Worm (Caenorhabditis elegans) whole organism, late embryonic: ENCODE results near the gene col-103.
A peak's percentile ranks its signal among the peaks of the same experiment; 100 is the strongest.

ENCODE experiments used
- C38D4.7 ChIP-seq: fragments of 200-800 bp; sonication (Bioruptor generic); optimal IDR thresholded peaks from 2 replicates; lab custom pipeline; 2018; ENCODE audit warnings: mild to moderate bottlenecking, missing genetic modification characterization, moderate library complexity, missing compliant biosample characterization
- F13H6.1 ChIP-seq: sonication (generic microtip); optimal IDR thresholded peaks from 2 replicates; lab custom pipeline; 2016; ENCODE audit warnings: missing genetic modification characterization, missing compliant biosample characterization
- T23F11.4 ChIP-seq: fragments of 200-800 bp; sonication (Bioruptor generic); optimal IDR thresholded peaks from 2 replicates; lab custom pipeline; 2018; ENCODE audit warnings: mild to moderate bottlenecking, missing genetic modification characterization, missing compliant biosample characterization
- ahr-1 ChIP-seq: sonication (generic microtip); optimal IDR thresholded peaks from 2 replicates; lab custom pipeline; 2016; ENCODE audit warnings: missing genetic modification characterization, missing compliant biosample characterization
- ceh-14 ChIP-seq: sonication (generic microtip); optimal IDR thresholded peaks from 2 replicates; lab custom pipeline; 2016; ENCODE audit warnings: missing genotype, missing genetic modification characterization, missing compliant biosample characterization
- ceh-18 ChIP-seq: sonication (generic microtip); optimal IDR thresholded peaks from 2 replicates; lab custom pipeline; 2016; ENCODE audit warnings: missing genetic modification characterization, missing compliant biosample characterization
- ceh-22 ChIP-seq: sonication (generic microtip); optimal IDR thresholded peaks from 2 replicates; lab custom pipeline; 2017; ENCODE audit warnings: missing biosample characterization, missing genetic modification characterization
- ceh-31 ChIP-seq: sonication (generic microtip); optimal IDR thresholded peaks from 2 replicates; lab custom pipeline; 2016; ENCODE audit warnings: missing genetic modification characterization, missing compliant biosample characterization
- ceh-34 ChIP-seq: sonication (generic microtip); optimal IDR thresholded peaks from 2 replicates; lab custom pipeline; 2016; ENCODE audit warnings: mild to moderate bottlenecking, missing genetic modification characterization, missing compliant biosample characterization
- ceh-45 ChIP-seq: fragments of 200-800 bp; sonication (Bioruptor generic); IDR thresholded peaks from 2 replicates; pipeline ENCODE4 v1.3.6; 2022; ENCODE audit warnings: missing genetic modification reagents, missing genetic modification characterization, missing compliant biosample characterization
- ceh-48 ChIP-seq: sonication (generic microtip); optimal IDR thresholded peaks from 2 replicates; lab custom pipeline; 2016; ENCODE audit warnings: missing genetic modification characterization, inconsistent platforms, missing compliant biosample characterization
- ceh-9 ChIP-seq: sonication (generic microtip); optimal IDR thresholded peaks from 2 replicates; lab custom pipeline; 2016; ENCODE audit warnings: mild to moderate bottlenecking, missing genetic modification characterization, inconsistent platforms, missing compliant biosample characterization
- dve-1 ChIP-seq: sonication (generic microtip); optimal IDR thresholded peaks from 2 replicates; lab custom pipeline; 2017; ENCODE audit warnings: antibody characterized with exemption, mild to moderate bottlenecking, missing genetic modification characterization, missing compliant biosample characterization
- eyg-1 ChIP-seq: sonication (generic microtip); optimal IDR thresholded peaks from 2 replicates; lab custom pipeline; 2016; ENCODE audit warnings: missing genotype, missing genetic modification characterization, missing compliant biosample characterization
- fax-1 ChIP-seq: sonication (generic microtip); optimal IDR thresholded peaks from 2 replicates; lab custom pipeline; 2016; ENCODE audit warnings: missing genotype, missing genetic modification characterization, missing compliant biosample characterization
- fkh-6 ChIP-seq: sonication (generic microtip); optimal IDR thresholded peaks from 2 replicates; lab custom pipeline; 2016; ENCODE audit warnings: missing genetic modification characterization, missing compliant biosample characterization
- hlh-13 ChIP-seq: fragments of 200-800 bp; sonication (Bioruptor generic); optimal IDR thresholded peaks from 2 replicates; lab custom pipeline; 2018; ENCODE audit warnings: mild to moderate bottlenecking, missing genetic modification characterization, missing compliant biosample characterization
- hlh-15 ChIP-seq: sonication (generic microtip); optimal IDR thresholded peaks from 2 replicates; lab custom pipeline; 2016; ENCODE audit warnings: missing genetic modification characterization, missing compliant biosample characterization
- hlh-30 ChIP-seq: sonication (generic microtip); optimal IDR thresholded peaks from 2 replicates; lab custom pipeline; 2017; ENCODE audit warnings: antibody characterized with exemption, missing genetic modification characterization, missing compliant biosample characterization; ENCODE audit not compliant: insufficient read depth
- hlh-6 ChIP-seq: sonication (generic microtip); optimal IDR thresholded peaks from 2 replicates; lab custom pipeline; 2016; ENCODE audit warnings: missing genotype, missing genetic modification characterization, missing compliant biosample characterization
- lin-11 ChIP-seq: fragments of 200-800 bp; sonication (Bioruptor generic); optimal IDR thresholded peaks from 2 replicates; lab custom pipeline; 2018; ENCODE audit warnings: mild to moderate bottlenecking, missing genetic modification characterization, missing compliant biosample characterization
- madf-2 ChIP-seq: sonication (generic microtip); optimal IDR thresholded peaks from 2 replicates; lab custom pipeline; 2017; ENCODE audit warnings: missing genetic modification characterization, missing compliant biosample characterization
- nfya-1 ChIP-seq: sonication (generic microtip); optimal IDR thresholded peaks from 2 replicates; lab custom pipeline; 2017; ENCODE audit warnings: missing genetic modification characterization, mild to moderate bottlenecking, missing compliant biosample characterization, antibody characterized with exemption, moderate library complexity
- nhr-11 ChIP-seq: fragments of 150-350 bp; optimal IDR thresholded peaks from 2 replicates; lab custom pipeline; 2014; ENCODE audit warnings: missing biosample characterization, missing genetic modification characterization
- pax-1 ChIP-seq: fragments of 150-350 bp; optimal IDR thresholded peaks from 2 replicates; lab custom pipeline; 2014; ENCODE audit warnings: missing biosample characterization, missing genetic modification characterization
- pha-4 ChIP-seq: fragments of 150-350 bp; optimal IDR thresholded peaks from 2 replicates; lab custom pipeline; 2018; ENCODE audit warnings: missing biosample characterization, missing genetic modification reagents, missing genetic modification characterization
- pros-1 ChIP-seq: fragments of 150-350 bp; optimal IDR thresholded peaks from 2 replicates; lab custom pipeline; 2014; ENCODE audit warnings: missing biosample characterization, missing genetic modification reagents, missing genetic modification characterization
- sox-2 ChIP-seq: fragments of 200-800 bp; sonication (Bioruptor generic); IDR thresholded peaks from 2 replicates; pipeline ENCODE4 v1.3.6; 2022; ENCODE audit warnings: missing genetic modification reagents, missing genetic modification characterization, missing compliant biosample characterization
- syd-9 ChIP-seq: sonication (generic microtip); optimal IDR thresholded peaks from 2 replicates; lab custom pipeline; 2016; ENCODE audit warnings: mild to moderate bottlenecking, missing genetic modification characterization, moderate library complexity, missing compliant biosample characterization
- tbx-2 ChIP-seq: sonication (generic microtip); optimal IDR thresholded peaks from 2 replicates; lab custom pipeline; 2016; ENCODE audit warnings: missing genetic modification characterization, missing compliant biosample characterization
- unc-3 ChIP-seq, 2 experiments: fragments of 200-800 bp in 1 of 2; sonication (Bioruptor generic) in 1 of 2; sonication (generic microtip) in 1 of 2; conservative IDR thresholded peaks in 1 of 2; optimal IDR thresholded peaks in 1 of 2; 2 replicates each; pipeline versions ENCODE4 v1.3.6 to Lab custom; 2016 to 2022; ENCODE audit warnings: missing compliant biosample characterization in 2 of 2, missing genetic modification characterization in 2 of 2, missing genetic modification reagents in 1 of 2
- unc-42 ChIP-seq: sonication (generic microtip); optimal IDR thresholded peaks from 2 replicates; lab custom pipeline; 2016; ENCODE audit warnings: missing genotype, missing genetic modification characterization, missing compliant biosample characterization
- unc-55 ChIP-seq: sonication (generic microtip); optimal IDR thresholded peaks from 2 replicates; lab custom pipeline; 2017; ENCODE audit warnings: missing biosample characterization, missing genetic modification reagents, missing genetic modification characterization

Gene col-103

DNA sequence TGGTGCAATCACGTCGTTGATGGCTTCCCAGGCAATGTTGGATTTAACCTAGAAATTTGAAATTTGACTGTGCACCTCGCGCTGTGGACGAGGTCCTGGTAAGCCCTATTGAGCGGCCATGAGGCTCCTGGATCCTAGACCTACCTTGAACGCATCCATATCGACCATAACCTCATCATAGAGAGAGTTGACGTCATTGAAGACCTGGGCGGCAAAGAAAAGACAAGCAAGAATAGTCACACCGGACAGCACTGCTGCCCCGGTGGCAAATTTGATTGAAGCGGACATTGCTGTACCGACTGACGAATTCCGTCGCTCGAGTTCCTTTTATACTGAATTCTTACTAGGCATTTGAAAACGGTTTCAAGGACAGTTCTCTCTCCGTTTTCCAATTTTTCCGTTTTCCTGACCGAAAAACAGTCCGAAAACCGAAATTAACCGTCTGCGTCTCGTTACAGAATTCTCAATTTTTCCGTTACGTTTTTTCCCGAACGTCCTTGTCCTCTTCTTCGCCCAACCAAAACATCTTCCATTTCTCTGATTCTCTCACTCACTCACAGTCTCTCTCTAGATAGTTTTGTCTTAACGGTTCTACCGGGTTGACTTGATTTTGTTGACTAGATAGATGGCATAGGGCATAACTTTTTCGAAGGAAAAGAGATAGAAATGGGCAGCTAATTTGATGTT lies at the start of gene col-103:
Gene col-103 (minus strand): TSS at position 302 of the 687 bp plus-strand sequence.
- no peak for TF ChIP-seq F13H6.1 (tag; lab: Kevin White, UChicago)
- TF ChIP-seq unc-3 (GFP tag; conservative IDR thresholded peaks at IDR 0.05; lab: Robert Waterston, UW) = no peak
- no peak for TF ChIP-seq unc-3 (tag; optimal IDR thresholded peaks at IDR 0.05; lab: Kevin White, UChicago)

DNA sequence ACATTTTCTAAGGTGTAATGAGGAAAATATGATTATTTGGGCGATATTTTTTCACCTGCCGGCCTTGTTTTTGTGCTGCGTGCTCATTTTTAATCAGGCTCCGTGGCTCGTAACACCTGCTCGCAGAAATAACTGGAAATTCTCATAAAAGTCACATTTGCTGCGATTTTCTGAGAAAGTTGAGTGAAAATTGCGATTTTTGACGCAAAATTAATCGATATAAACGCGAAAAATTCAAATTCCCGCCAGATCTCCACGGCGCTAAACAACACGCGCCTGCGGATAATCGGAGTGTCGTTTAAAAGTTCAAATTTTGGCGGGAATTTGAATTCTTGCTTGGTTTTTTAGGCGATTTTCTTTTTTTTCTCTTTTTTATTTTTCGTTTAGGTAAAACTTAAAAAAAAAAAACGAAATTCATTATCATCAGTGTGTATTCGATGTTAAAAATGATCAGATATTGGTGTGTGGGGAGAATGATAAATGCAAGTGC lies 43.6 kb upstream of the col-103 start, which contains the start of gene Y55F3BL.6:
Gene Y55F3BL.6 (minus strand): TSS at position 51 of the 490 bp plus-strand sequence.
- no peak for TF ChIP-seq ceh-45

DNA sequence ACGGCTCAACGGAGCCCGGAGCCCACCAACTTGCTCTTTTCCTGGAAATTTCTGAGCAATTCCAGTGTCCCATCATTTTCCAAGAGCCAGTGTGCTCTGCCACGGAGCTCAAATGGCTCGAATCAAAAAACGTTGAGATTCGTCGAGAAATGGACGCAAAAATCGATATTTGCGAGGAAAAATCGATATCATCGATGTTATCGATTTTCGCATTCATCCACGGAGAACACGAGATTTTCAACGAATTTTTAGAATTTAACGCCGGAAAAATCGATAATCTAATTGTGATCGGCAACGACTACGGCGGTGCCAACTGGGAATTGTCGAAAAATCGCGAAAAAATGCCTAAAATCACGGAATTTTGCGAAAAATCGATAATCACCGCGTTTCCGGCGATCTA lies 42.2 kb upstream of the col-103 start:
- TF ChIP-seq ceh-22 (tag; lab: Kevin White, UChicago) (no peak), ceh-48 (peak; percentile 27)

ce11 chrIV:804802-805201 lies 41.3 kb upstream of the col-103 start, which contains the start of gene Y55F3BL.4:
TSS of gene Y55F3BL.4 (plus strand) at chrIV:805102.
- TF ChIP-seq eyg-1 (tag; lab: Kevin White, UChicago) (no peak), ceh-14 (tag; lab: Kevin White, UChicago) (no peak), pros-1 (tag; lab: Kevin White, UChicago) (no peak), T23F11.4 (no peak), hlh-15 (tag; lab: Kevin White, UChicago) (no peak), ceh-34 (tag; lab: Kevin White, UChicago) (no peak), hlh-13 (GFP tag; lab: Kevin White, UChicago) (no peak), hlh-30 (no peak), nfya-1 (tag; lab: Kevin White, UChicago) (no peak), dve-1 (no peak), unc-55 (GFP tag; lab: Kevin White, UChicago) (no peak), syd-9 (tag; lab: Kevin White, UChicago) (no peak), ceh-18 (tag; lab: Kevin White, UChicago) (no peak), madf-2 (tag; lab: Kevin White, UChicago) (no peak), pax-1 (tag; lab: Kevin White, UChicago) (no peak)

- TF ChIP-seq eyg-1 (tag; lab: Kevin White, UChicago) = no peak
- no peak for TF ChIP-seq fax-1 (tag; lab: Kevin White, UChicago)
- TF ChIP-seq dve-1 = no peak
- TF ChIP-seq nhr-11 (tag; lab: Kevin White, UChicago) = no peak
- TF ChIP-seq nfya-1 (tag; lab: Kevin White, UChicago) = no peak
- TF ChIP-seq ceh-31 (tag; lab: Kevin White, UChicago) = no peak
- TF ChIP-seq C38D4.7 (GFP tag; lab: Kevin White, UChicago) = no peak
- no peak for TF ChIP-seq ahr-1 (tag; lab: Kevin White, UChicago)
- TF ChIP-seq pha-4 (tag; lab: Kevin White, UChicago) = no peak
- TF ChIP-seq T23F11.4 = no peak
- no peak for TF ChIP-seq ceh-45
- TF ChIP-seq ceh-9 (tag; lab: Kevin White, UChicago) = no peak
Measured at ce11 chrIV:801162-801561, 37.7 kb upstream of the col-103 start.

- TF ChIP-seq hlh-15 (tag; lab: Kevin White, UChicago) (no peak), sox-2 (GFP tag; lab: Robert Waterston, UW) (no peak), fkh-6 (no peak), unc-42 (tag; lab: Kevin White, UChicago) (no peak), tbx-2 (tag; lab: Kevin White, UChicago) (no peak), hlh-6 (no peak), lin-11 (no peak)
Measured at ce11 chrIV:800518-800917, 37.0 kb upstream of the col-103 start, which contains the start of gene mrpl-46. TSS of gene mrpl-46 (plus strand) at chrIV:800818.
